Fruit fly (Drosophila melanogaster) whole organism, embryonic: ENCODE measurements around the gene Scamp.

Experiments
- Abd-B ChIP-seq: fragments of 200-800 bp; sonication (Bioruptor generic); optimal IDR thresholded peaks from 2 replicates; lab custom pipeline; 2018; ENCODE audit warnings: missing biosample characterization, mild to moderate bottlenecking, missing genetic modification characterization, moderate library complexity
- C15 ChIP-seq: fragments of 200-800 bp; sonication (Bioruptor generic); IDR thresholded peaks from 3 replicates; pipeline ENCODE4 v1.3.6; 2022; ENCODE audit warnings: missing biosample characterization, missing genetic modification characterization
- CG10274 ChIP-seq: fragments of 200-800 bp; sonication (Bioruptor generic); optimal IDR thresholded peaks from 3 replicates; lab custom pipeline; 2017; ENCODE audit warnings: missing biosample characterization, mild to moderate bottlenecking, missing genetic modification characterization
- CG10565 ChIP-seq: fragments of 200-800 bp; sonication (Bioruptor generic); optimal IDR thresholded peaks from 3 replicates; lab custom pipeline; 2016; ENCODE audit warnings: missing biosample characterization, mild to moderate bottlenecking, missing genetic modification characterization
- CG11696 ChIP-seq: fragments of 200-800 bp; sonication (Bioruptor generic); IDR thresholded peaks from 2 replicates; pipeline ENCODE4 v1.3.6; 2022; ENCODE audit warnings: missing biosample characterization, missing genetic modification characterization
- CG11723 ChIP-seq: fragments of 200-800 bp; sonication (Bioruptor generic); optimal IDR thresholded peaks from 2 replicates; lab custom pipeline; 2017; ENCODE audit warnings: missing biosample characterization, mild to moderate bottlenecking, missing genetic modification characterization
- CG12769 ChIP-seq: fragments of 200-800 bp; sonication (Bioruptor generic); optimal IDR thresholded peaks from 2 replicates; lab custom pipeline; 2019; ENCODE audit warnings: missing biosample characterization, mild to moderate bottlenecking, missing genetic modification characterization, moderate library complexity
- CG13424 ChIP-seq: fragments of 200-800 bp; sonication (Bioruptor generic); optimal IDR thresholded peaks from 2 replicates; lab custom pipeline; 2019; ENCODE audit warnings: missing biosample characterization, mild to moderate bottlenecking, missing genetic modification characterization, moderate library complexity
- CG14860 ChIP-seq: fragments of 200-800 bp; sonication (Bioruptor generic); IDR thresholded peaks from 3 replicates; pipeline ENCODE4 v1.3.6; 2022; ENCODE audit warnings: missing biosample characterization, missing genetic modification characterization; ENCODE audit not compliant: partially characterized antibody
- CG15073 ChIP-seq: fragments of 200-800 bp; sonication (Bioruptor generic); optimal IDR thresholded peaks from 2 replicates; lab custom pipeline; 2016; ENCODE audit warnings: missing biosample characterization, missing genetic modification characterization
- CG15269 ChIP-seq: fragments of 200-800 bp; sonication (Bioruptor generic); optimal IDR thresholded peaks from 2 replicates; lab custom pipeline; 2018; ENCODE audit warnings: missing biosample characterization, mild to moderate bottlenecking, missing genetic modification characterization, moderate library complexity
- CG15696 ChIP-seq: fragments of 200-800 bp; sonication (Bioruptor generic); optimal IDR thresholded peaks from 2 replicates; lab custom pipeline; 2019; ENCODE audit warnings: missing biosample characterization, mild to moderate bottlenecking, missing genetic modification characterization, moderate library complexity
- CG1602 ChIP-seq: fragments of 200-800 bp; sonication (Bioruptor generic); optimal IDR thresholded peaks from 3 replicates; lab custom pipeline; 2016; ENCODE audit warnings: missing biosample characterization, missing genetic modification characterization
- CG17361 ChIP-seq: fragments of 200-800 bp; sonication (Bioruptor generic); IDR thresholded peaks from 3 replicates; pipeline ENCODE4 v1.3.6; 2022; ENCODE audit warnings: missing biosample characterization, missing genetic modification characterization
- CG17612 ChIP-seq: fragments of 200-800 bp; sonication (Bioruptor generic); IDR thresholded peaks from 2 replicates; pipeline ENCODE4 v1.3.6; 2022; ENCODE audit warnings: missing biosample characterization, missing genetic modification characterization
- CG30403 ChIP-seq: fragments of 200-800 bp; sonication (Bioruptor generic); optimal IDR thresholded peaks from 3 replicates; lab custom pipeline; 2016; ENCODE audit warnings: missing biosample characterization, missing genetic modification characterization
- CG33557 ChIP-seq: fragments of 200-800 bp; sonication (Bioruptor generic); optimal IDR thresholded peaks from 2 replicates; lab custom pipeline; 2019; ENCODE audit warnings: missing biosample characterization, mild to moderate bottlenecking, missing genetic modification characterization, moderate library complexity
- CG8765 ChIP-seq: fragments of 200-800 bp; sonication (Bioruptor generic); IDR thresholded peaks from 2 replicates; pipeline ENCODE4 v1.3.6; 2022; ENCODE audit warnings: missing biosample characterization, missing genetic modification characterization
- CG9797 ChIP-seq: fragments of 200-800 bp; sonication (Bioruptor generic); optimal IDR thresholded peaks from 3 replicates; lab custom pipeline; 2018; ENCODE audit warnings: missing biosample characterization, mild to moderate bottlenecking, missing genetic modification characterization
- Dref ChIP-seq: fragments of 200-800 bp; sonication (Bioruptor generic); IDR thresholded peaks from 2 replicates; pipeline ENCODE4 v1.3.6; 2022; ENCODE audit warnings: missing biosample characterization, missing genetic modification characterization
- E2f1 ChIP-seq: fragments of 200-800 bp; sonication (Bioruptor generic); IDR thresholded peaks from 2 replicates; pipeline ENCODE4 v1.3.6; 2022; ENCODE audit warnings: missing biosample characterization, missing genetic modification characterization
- E2f2 ChIP-seq: fragments of 200-800 bp; sonication (Bioruptor generic); IDR thresholded peaks from 2 replicates; pipeline ENCODE4 v1.3.6; 2022; ENCODE audit warnings: missing biosample characterization, missing genetic modification characterization
- Gsc ChIP-seq: fragments of 200-800 bp; sonication (Bioruptor generic); IDR thresholded peaks from 2 replicates; pipeline ENCODE4 v1.3.6; 2022; ENCODE audit warnings: missing biosample characterization, missing genetic modification characterization
- Gug ChIP-seq: fragments of 200-800 bp; sonication (Bioruptor generic); IDR thresholded peaks from 4 replicates; pipeline ENCODE4 v1.3.6; 2022; ENCODE audit warnings: missing biosample characterization, missing genetic modification characterization
- HLH3B ChIP-seq: fragments of 200-800 bp; sonication (Bioruptor generic); IDR thresholded peaks from 2 replicates; pipeline ENCODE4 v1.3.6; 2022; ENCODE audit warnings: missing biosample characterization, missing genetic modification characterization
- Hr51 ChIP-seq, 2 experiments: fragments of 200-800 bp; sonication (Bioruptor generic); optimal IDR thresholded peaks; 2 replicates in 1 of 2; 3 replicates in 1 of 2; lab custom pipeline; 2016 to 2018; ENCODE audit warnings: missing biosample characterization in 2 of 2, missing genetic modification characterization in 2 of 2, mild to moderate bottlenecking in 1 of 2, moderate library complexity in 1 of 2
- Hsf ChIP-seq: fragments of 200-800 bp; sonication (Bioruptor generic); optimal IDR thresholded peaks from 3 replicates; lab custom pipeline; 2016; ENCODE audit warnings: missing biosample characterization, missing genetic modification characterization
- PHDP ChIP-seq: fragments of 200-800 bp; sonication (Bioruptor generic); optimal IDR thresholded peaks from 3 replicates; lab custom pipeline; 2018; ENCODE audit warnings: missing biosample characterization, mild to moderate bottlenecking, missing genetic modification characterization, moderate library complexity
- YL-1 ChIP-seq: fragments of 200-800 bp; sonication (Bioruptor generic); optimal IDR thresholded peaks from 3 replicates; lab custom pipeline; 2017; ENCODE audit warnings: missing biosample characterization, mild to moderate bottlenecking, missing genetic modification characterization
- ap ChIP-seq: fragments of 200-800 bp; sonication (Bioruptor generic); IDR thresholded peaks from 2 replicates; pipeline ENCODE4 v1.3.6; 2022; ENCODE audit warnings: missing biosample characterization, missing genetic modification characterization
- bcd ChIP-seq: fragments of 200-800 bp; sonication (Bioruptor generic); optimal IDR thresholded peaks from 2 replicates; lab custom pipeline; 2017; ENCODE audit warnings: missing biosample characterization, mild to moderate bottlenecking, missing genetic modification characterization
- bigmax ChIP-seq: fragments of 200-800 bp; sonication (Bioruptor generic); optimal IDR thresholded peaks from 2 replicates; lab custom pipeline; 2018; ENCODE audit warnings: missing biosample characterization, mild to moderate bottlenecking, missing genetic modification characterization
- cas ChIP-seq: fragments of 200-800 bp; sonication (Bioruptor generic); IDR thresholded peaks from 2 replicates; pipeline ENCODE4 v1.3.6; 2022; ENCODE audit warnings: missing biosample characterization, missing genetic modification characterization
- ci ChIP-seq: fragments of 200-800 bp; sonication (Bioruptor generic); IDR thresholded peaks from 3 replicates; pipeline ENCODE4 v1.3.6; 2022; ENCODE audit warnings: missing biosample characterization, missing genetic modification characterization
- dysf ChIP-seq: fragments of 200-800 bp; sonication (Bioruptor generic); IDR thresholded peaks from 3 replicates; pipeline ENCODE4 v1.3.6; 2022; ENCODE audit warnings: missing biosample characterization, missing genetic modification characterization
- emc ChIP-seq: fragments of 200-800 bp; sonication (Bioruptor generic); optimal IDR thresholded peaks from 2 replicates; lab custom pipeline; 2016; ENCODE audit warnings: missing biosample characterization, missing genetic modification characterization
- gem ChIP-seq: fragments of 200-800 bp; sonication (Bioruptor generic); optimal IDR thresholded peaks from 2 replicates; lab custom pipeline; 2019; ENCODE audit warnings: missing biosample characterization, mild to moderate bottlenecking, missing genetic modification characterization, moderate library complexity
- grau ChIP-seq: fragments of 200-800 bp; optimal IDR thresholded peaks from 3 replicates; lab custom pipeline; 2019; ENCODE audit warnings: missing biosample characterization, mild to moderate bottlenecking, missing genetic modification characterization, moderate library complexity
- gro ChIP-seq: fragments of 200-800 bp; sonication (Bioruptor generic); optimal IDR thresholded peaks from 2 replicates; lab custom pipeline; 2016; ENCODE audit warnings: missing biosample characterization, missing genetic modification characterization
- hbn ChIP-seq: fragments of 200-800 bp; sonication (Bioruptor generic); IDR thresholded peaks from 2 replicates; pipeline ENCODE4 v1.3.6; 2022; ENCODE audit warnings: missing biosample characterization, missing genetic modification characterization; ENCODE audit not compliant: partially characterized antibody
- ind ChIP-seq: fragments of 200-800 bp; sonication (Bioruptor generic); optimal IDR thresholded peaks from 3 replicates; lab custom pipeline; 2016; ENCODE audit warnings: missing biosample characterization, missing genetic modification characterization
- lab ChIP-seq: fragments of 200-800 bp; sonication (Bioruptor generic); optimal IDR thresholded peaks from 3 replicates; lab custom pipeline; 2017; ENCODE audit warnings: missing biosample characterization, missing genetic modification characterization, mild to moderate bottlenecking, moderate library complexity, missing genetic modification reagents
- mld ChIP-seq: fragments of 200-800 bp; sonication (Bioruptor generic); IDR thresholded peaks from 3 replicates; pipeline ENCODE4 v1.3.6; 2022; ENCODE audit warnings: missing biosample characterization, missing genetic modification characterization; ENCODE audit not compliant: partially characterized antibody
- psq ChIP-seq: fragments of 200-800 bp; sonication (Bioruptor generic); optimal IDR thresholded peaks from 2 replicates; lab custom pipeline; 2017; ENCODE audit warnings: missing biosample characterization, missing genetic modification characterization
- rib ChIP-seq: fragments of 200-800 bp; sonication (Bioruptor generic); IDR thresholded peaks from 2 replicates; pipeline ENCODE4 v1.3.6; 2022; ENCODE audit warnings: missing biosample characterization, missing genetic modification characterization
- row ChIP-seq: fragments of 200-800 bp; sonication (Bioruptor generic); IDR thresholded peaks from 3 replicates; pipeline ENCODE4 v1.3.6; 2022; ENCODE audit warnings: missing biosample characterization, missing genetic modification characterization
- schlank ChIP-seq: fragments of 200-800 bp; sonication (Bioruptor generic); optimal IDR thresholded peaks from 2 replicates; lab custom pipeline; 2018; ENCODE audit warnings: missing biosample characterization, mild to moderate bottlenecking, missing genetic modification characterization
- scrt ChIP-seq: fragments of 200-800 bp; sonication (Bioruptor generic); optimal IDR thresholded peaks from 2 replicates; lab custom pipeline; 2018; ENCODE audit warnings: missing biosample characterization, mild to moderate bottlenecking, missing genetic modification characterization, moderate library complexity
- sug ChIP-seq: fragments of 200-800 bp; optimal IDR thresholded peaks from 2 replicates; lab custom pipeline; 2019; ENCODE audit warnings: missing biosample characterization, mild to moderate bottlenecking, missing genetic modification characterization, moderate library complexity
- tgo ChIP-seq: fragments of 200-800 bp; sonication (Bioruptor generic); IDR thresholded peaks from 3 replicates; pipeline ENCODE4 v1.3.6; 2022; ENCODE audit warnings: missing biosample characterization, missing genetic modification characterization
- zfh2 ChIP-seq: fragments of 200-800 bp; sonication (Bioruptor generic); optimal IDR thresholded peaks from 2 replicates; lab custom pipeline; 2016; ENCODE audit warnings: missing biosample characterization, missing genetic modification characterization

The Scamp gene

DNA sequence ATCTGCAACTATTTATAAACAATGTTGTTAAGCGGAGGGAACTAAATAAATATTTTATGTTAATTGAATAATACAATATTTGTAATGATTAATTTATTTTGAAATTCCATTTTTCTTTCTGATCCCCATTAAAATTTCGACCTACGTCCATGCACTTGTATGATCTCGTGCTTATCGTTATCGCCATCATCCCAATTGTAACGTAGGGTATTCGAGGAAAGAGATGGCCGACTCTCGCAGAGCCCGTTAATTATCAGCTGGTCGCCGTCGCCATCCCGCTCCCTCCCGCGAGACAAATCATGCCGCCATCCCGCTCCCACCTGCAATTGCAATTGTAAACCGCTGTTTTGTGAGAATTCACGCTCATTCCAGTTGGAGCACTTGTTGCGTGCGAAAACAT is 3.4 kb upstream of the Scamp start, which contains the start of gene CG11655 (continued):
- TF ChIP-seq Hr51 (GFP tag; optimal IDR thresholded peaks at IDR 0.05; lab: Kevin White, UChicago) = no peak
- no peak for TF ChIP-seq CG17612
- peak; percentile 43 for TF ChIP-seq PHDP
- TF ChIP-seq zfh2 (GFP tag; lab: Kevin White, UChicago) = peak; percentile 5
- TF ChIP-seq ci = 0 out of 3 replicates have a peak, but pooled peaks have one; percentile 36
- TF ChIP-seq emc (GFP tag; lab: Kevin White, UChicago) = no peak
- no peak for TF ChIP-seq psq
- no peak for TF ChIP-seq CG8765
- peak; percentile 41 for TF ChIP-seq ind (GFP tag; lab: Kevin White, UChicago)
- TF ChIP-seq CG9797 (GFP tag; lab: Kevin White, UChicago) = no peak
- TF ChIP-seq cas (GFP tag; lab: Robert Waterston, UW) = no peak
- no peak for TF ChIP-seq mld (GFP tag; lab: Robert Waterston, UW)
- peak; percentile 13 for TF ChIP-seq CG13424 (tag; lab: Kevin White, UChicago)
- TF ChIP-seq row (GFP tag; lab: Robert Waterston, UW) = peak; percentile 86
- TF ChIP-seq Gug (GFP tag; lab: Robert Waterston, UW) = peak; percentile 43; the same call in 1 of the 4 replicates
- peak; percentile 99 for TF ChIP-seq CG10274 (GFP tag; lab: Kevin White, UChicago)
- no peak for TF ChIP-seq CG11723 (GFP tag; lab: Kevin White, UChicago)
- no peak for TF ChIP-seq YL-1 (GFP tag; lab: Kevin White, UChicago)
- no peak for TF ChIP-seq CG11696
- 0 out of 2 replicates have a peak, but pooled peaks have one; percentile 13 for TF ChIP-seq HLH3B (GFP tag; lab: Robert Waterston, UW)
- no peak for TF ChIP-seq lab
- TF ChIP-seq CG30403 (GFP tag; lab: Kevin White, UChicago) = peak; percentile 27
- no peak for TF ChIP-seq CG12769 (tag; lab: Kevin White, UChicago)
- TF ChIP-seq CG17361 (GFP tag; lab: Robert Waterston, UW) = no peak
- no peak for TF ChIP-seq Hsf
- TF ChIP-seq Gsc (GFP tag; lab: Robert Waterston, UW) = no peak
- peak; percentile 32 for TF ChIP-seq bcd (GFP tag; lab: Kevin White, UChicago)
- TF ChIP-seq sug (tag; lab: Kevin White, UChicago) = peak; percentile 24
- peak; percentile 33 for TF ChIP-seq Abd-B (GFP tag; lab: Kevin White, UChicago)
- TF ChIP-seq scrt (GFP tag; lab: Kevin White, UChicago) = no peak
- TF ChIP-seq CG15269 (tag; lab: Kevin White, UChicago) = no peak
- no peak for TF ChIP-seq CG10565 (GFP tag; lab: Kevin White, UChicago)
- TF ChIP-seq bigmax = no peak
- no peak for TF ChIP-seq CG14860 (GFP tag; lab: Robert Waterston, UW)
- 0 out of 2 replicates have a peak, but pooled peaks have one; percentile 11 for TF ChIP-seq ap (GFP tag; lab: Robert Waterston, UW)
- TF ChIP-seq hbn (GFP tag; lab: Robert Waterston, UW) = no peak
- peak; percentile 28; the same call in 1 of the 2 replicates for TF ChIP-seq E2f1 (GFP tag; lab: Robert Waterston, UW)
- no peak for TF ChIP-seq gem (tag; lab: Kevin White, UChicago)
- TF ChIP-seq rib (GFP tag; lab: Robert Waterston, UW) = no peak
- no peak for TF ChIP-seq gro (GFP tag; lab: Kevin White, UChicago)
- TF ChIP-seq schlank (tag; lab: Kevin White, UChicago) = no peak
- TF ChIP-seq grau (tag; lab: Kevin White, UChicago) = peak; percentile 29
- TF ChIP-seq tgo (GFP tag; lab: Robert Waterston, UW) = peak; percentile 21; the same call in 1 of the 3 replicates
- TF ChIP-seq CG33557 (GFP tag; lab: Kevin White, UChicago) = no peak
- no peak for TF ChIP-seq CG15073
- TF ChIP-seq CG15696 (tag; lab: Kevin White, UChicago) = peak; percentile 4
- peak; percentile 41; the same call in 1 of the 3 replicates for TF ChIP-seq dysf (GFP tag; lab: Robert Waterston, UW)
- TF ChIP-seq C15 (GFP tag; lab: Robert Waterston, UW) = no peak
- peak; percentile 24 for TF ChIP-seq CG1602 (GFP tag; lab: Kevin White, UChicago)
- 0 out of 2 replicates have a peak, but pooled peaks have one; percentile 23 for TF ChIP-seq Dref (GFP tag; lab: Robert Waterston, UW)
- no peak for TF ChIP-seq E2f2 (GFP tag; lab: Robert Waterston, UW)
